Worm (Caenorhabditis elegans) whole organism, mixed stage, embryonic: ENCODE measurements around the gene gon-14.

Source experiments
- M03D4.4 ChIP-seq: sonication (generic microtip); optimal IDR thresholded peaks from 2 replicates; lab custom pipeline; 2017; ENCODE audit warnings: mild to moderate bottlenecking, missing genetic modification characterization, missing compliant biosample characterization
- bed-3 ChIP-seq: fragments of 200-800 bp; sonication (Bioruptor generic); optimal IDR thresholded peaks from 3 replicates; lab custom pipeline; 2018; ENCODE audit warnings: mild to moderate bottlenecking, missing genetic modification characterization, moderate library complexity, missing compliant biosample characterization
- blmp-1 ChIP-seq: fragments of 150-350 bp; optimal IDR thresholded peaks from 2 replicates; lab custom pipeline; 2014; ENCODE audit warnings: missing biosample characterization, missing genetic modification characterization
- ceh-39 ChIP-seq: fragments of 150-350 bp; optimal IDR thresholded peaks from 2 replicates; lab custom pipeline; 2014; ENCODE audit warnings: missing biosample characterization, missing genetic modification characterization
- ceh-43 ChIP-seq: fragments of 200-800 bp; sonication (Bioruptor generic); optimal IDR thresholded peaks from 2 replicates; lab custom pipeline; 2018; ENCODE audit warnings: mild to moderate bottlenecking, missing genetic modification characterization, moderate library complexity, missing compliant biosample characterization
- ces-1 ChIP-seq: fragments of 150-350 bp; optimal IDR thresholded peaks from 2 replicates; lab custom pipeline; 2014; ENCODE audit warnings: missing biosample characterization, missing genetic modification reagents, missing genetic modification characterization
- cnd-1 ChIP-seq: fragments of 200-800 bp; sonication (Bioruptor generic); optimal IDR thresholded peaks from 2 replicates; lab custom pipeline; 2018; ENCODE audit warnings: mild to moderate bottlenecking, missing genetic modification characterization, missing compliant biosample characterization
- drap-1 ChIP-seq: fragments of 200-800 bp; sonication (Bioruptor generic); optimal IDR thresholded peaks from 3 replicates; lab custom pipeline; 2018; ENCODE audit warnings: mild to moderate bottlenecking, missing genetic modification characterization, missing compliant biosample characterization
- elt-1 ChIP-seq: sonication (generic microtip); optimal IDR thresholded peaks from 2 replicates; lab custom pipeline; 2017; ENCODE audit warnings: missing genetic modification characterization, mild to moderate bottlenecking, missing compliant biosample characterization, antibody characterized with exemption, moderate library complexity, borderline replicate concordance; ENCODE audit not compliant: insufficient read depth
- elt-3 ChIP-seq: fragments of 150-350 bp; optimal IDR thresholded peaks from 2 replicates; lab custom pipeline; 2014; ENCODE audit warnings: missing biosample characterization, missing genetic modification characterization
- flh-1 ChIP-seq: fragments of 200-800 bp; sonication (Bioruptor generic); optimal IDR thresholded peaks from 2 replicates; lab custom pipeline; 2018; ENCODE audit warnings: mild to moderate bottlenecking, missing genetic modification characterization, moderate library complexity, missing compliant biosample characterization
- ham-2 ChIP-seq: fragments of 200-800 bp; sonication (Bioruptor generic); optimal IDR thresholded peaks from 2 replicates; lab custom pipeline; 2018; ENCODE audit warnings: mild to moderate bottlenecking, missing genetic modification characterization, missing compliant biosample characterization
- hlh-1 ChIP-seq: fragments of 150-350 bp; optimal IDR thresholded peaks from 2 replicates; lab custom pipeline; 2014; ENCODE audit warnings: missing biosample characterization, missing genetic modification reagents, missing genetic modification characterization
- lin-13 ChIP-seq: fragments of 150-350 bp; optimal IDR thresholded peaks from 2 replicates; lab custom pipeline; 2014; ENCODE audit warnings: missing biosample characterization, missing genetic modification characterization
- lsy-2 ChIP-seq: fragments of 150-350 bp; optimal IDR thresholded peaks from 2 replicates; lab custom pipeline; 2014; ENCODE audit warnings: missing biosample characterization, missing genetic modification characterization
- mab-5 ChIP-seq: fragments of 150-350 bp; optimal IDR thresholded peaks from 2 replicates; lab custom pipeline; 2014; ENCODE audit warnings: missing biosample characterization, missing genetic modification characterization
- mls-2 ChIP-seq: sonication (generic microtip); optimal IDR thresholded peaks from 2 replicates; lab custom pipeline; 2016; ENCODE audit warnings: mild to moderate bottlenecking, missing genetic modification characterization, moderate library complexity, missing compliant biosample characterization
- nhr-12 ChIP-seq: fragments of 150-350 bp; optimal IDR thresholded peaks from 2 replicates; lab custom pipeline; 2014; ENCODE audit warnings: missing biosample characterization, missing genetic modification characterization
- nhr-2 ChIP-seq: fragments of 150-350 bp; optimal IDR thresholded peaks from 2 replicates; lab custom pipeline; 2014; ENCODE audit warnings: missing biosample characterization, missing genetic modification characterization
- nhr-237 ChIP-seq: fragments of 150-350 bp; optimal IDR thresholded peaks from 2 replicates; lab custom pipeline; 2014; ENCODE audit warnings: missing biosample characterization, missing genetic modification characterization
- nhr-28 ChIP-seq: fragments of 150-350 bp; optimal IDR thresholded peaks from 2 replicates; lab custom pipeline; 2014; ENCODE audit warnings: missing biosample characterization, missing genetic modification characterization
- nhr-76 ChIP-seq: sonication (generic microtip); optimal IDR thresholded peaks from 2 replicates; lab custom pipeline; 2017; ENCODE audit warnings: missing biosample characterization, missing genetic modification characterization
- pha-4 ChIP-seq: fragments of 150-350 bp; optimal IDR thresholded peaks from 2 replicates; lab custom pipeline; 2018; ENCODE audit warnings: missing biosample characterization, missing genetic modification reagents, missing genetic modification characterization
- snpc-4 ChIP-seq: fragments of 150-350 bp; optimal IDR thresholded peaks from 2 replicates; lab custom pipeline; 2014; ENCODE audit warnings: missing biosample characterization, missing genetic modification characterization
- sptf-1 ChIP-seq: sonication (generic microtip); optimal IDR thresholded peaks from 2 replicates; lab custom pipeline; 2017; ENCODE audit warnings: mild to moderate bottlenecking, missing genetic modification characterization, moderate library complexity, missing compliant biosample characterization
- unc-120 ChIP-seq: sonication (generic microtip); optimal IDR thresholded peaks from 2 replicates; lab custom pipeline; 2017; ENCODE audit warnings: missing genetic modification characterization, missing compliant biosample characterization; ENCODE audit not compliant: poor library complexity, severe bottlenecking
- unc-39 ChIP-seq: fragments of 150-350 bp; optimal IDR thresholded peaks from 2 replicates; lab custom pipeline; 2014; ENCODE audit warnings: missing biosample characterization, missing genetic modification characterization
- zip-8 ChIP-seq: fragments of 150-350 bp; optimal IDR thresholded peaks from 2 replicates; lab custom pipeline; 2014; ENCODE audit warnings: missing biosample characterization, missing genetic modification characterization
- ztf-11 ChIP-seq: fragments of 150-350 bp; optimal IDR thresholded peaks from 2 replicates; lab custom pipeline; 2014; ENCODE audit warnings: missing biosample characterization, missing genetic modification characterization

The gon-14 gene

ce11 chrV:6559585-6559984 is 51.4 kb downstream of the gon-14 start:
- TF ChIP-seq lsy-2 (tag; lab: Kevin White, UChicago) (no peak), ceh-39 (no peak), ceh-43 (GFP tag; lab: Kevin White, UChicago) (no peak), flh-1 (GFP tag; lab: Kevin White, UChicago) (no peak), M03D4.4 (tag; lab: Kevin White, UChicago) (peak; percentile 55), lin-13 (no peak), blmp-1 (tag; lab: Kevin White, UChicago) (no peak), elt-3 (tag; lab: Kevin White, UChicago) (no peak)

ce11 chrV:6559105-6559504 is 51.9 kb downstream of the gon-14 start, which contains the start of gene spp-26:
spp-26 (minus strand) TSS chrV:6559205.
- no peak for TF ChIP-seq mls-2 (tag; lab: Kevin White, UChicago)
- no peak for TF ChIP-seq unc-120
- no peak for TF ChIP-seq elt-3 (tag; lab: Kevin White, UChicago)
- TF ChIP-seq ham-2, result no peak
- TF ChIP-seq unc-39 (tag; lab: Kevin White, UChicago), result no peak
- TF ChIP-seq M03D4.4 (tag; lab: Kevin White, UChicago), result no peak
- TF ChIP-seq lsy-2 (tag; lab: Kevin White, UChicago), result no peak

DNA sequence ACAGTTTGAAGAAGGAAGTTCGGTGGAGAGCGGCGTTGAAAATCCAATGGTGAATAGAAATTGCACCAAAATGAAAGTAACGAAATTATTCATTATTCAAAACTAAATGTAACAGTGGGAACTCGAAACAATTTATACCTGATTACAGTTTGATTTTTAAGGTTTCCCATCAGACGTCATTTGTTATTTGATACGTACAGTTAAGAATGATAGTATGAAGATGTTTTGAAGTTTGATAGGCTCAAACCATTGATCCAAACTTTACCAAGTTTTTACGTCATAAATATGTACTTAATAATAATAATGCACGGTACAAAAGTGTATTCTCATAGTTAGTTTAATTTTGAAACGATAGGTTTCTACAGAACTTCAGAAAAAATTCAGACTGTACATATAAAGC is 52.9 kb downstream of the gon-14 start, which contains the start of gene spp-20:
TSS of gene spp-20 (minus strand) at position 101 of the 400 bp plus-strand sequence.
- TF ChIP-seq flh-1 (GFP tag; lab: Kevin White, UChicago), result no peak
- no peak for TF ChIP-seq ztf-11 (tag; lab: Kevin White, UChicago)
- no peak for TF ChIP-seq unc-39 (tag; lab: Kevin White, UChicago)
- TF ChIP-seq nhr-76 (tag; lab: Kevin White, UChicago), result no peak
- no peak for TF ChIP-seq zip-8 (tag; lab: Kevin White, UChicago)
- TF ChIP-seq elt-1 (tag; lab: Kevin White, UChicago), result no peak
- no peak for TF ChIP-seq nhr-12
- TF ChIP-seq nhr-2 (tag; lab: Kevin White, UChicago), result no peak
- TF ChIP-seq hlh-1 (tag; lab: Kevin White, UChicago), result no peak
- no peak for TF ChIP-seq ces-1 (GFP tag; lab: Kevin White, UChicago)
- no peak for TF ChIP-seq blmp-1 (tag; lab: Kevin White, UChicago)
- no peak for TF ChIP-seq drap-1 (GFP tag; lab: Kevin White, UChicago)
- no peak for TF ChIP-seq unc-120
- no peak for TF ChIP-seq elt-3 (tag; lab: Kevin White, UChicago)
- no peak for TF ChIP-seq sptf-1 (tag; lab: Kevin White, UChicago)
- no peak for TF ChIP-seq ceh-43 (GFP tag; lab: Kevin White, UChicago)
- TF ChIP-seq ham-2, result no peak
- no peak for TF ChIP-seq mls-2 (tag; lab: Kevin White, UChicago)
- no peak for TF ChIP-seq mab-5

ce11 chrV:6557035-6557434 is 53.9 kb downstream of the gon-14 start, which contains the start of gene spp-27:
spp-27 (minus strand) TSS chrV:6557135.
- no peak for TF ChIP-seq hlh-1 (tag; lab: Kevin White, UChicago)
- TF ChIP-seq nhr-28 (tag; lab: Kevin White, UChicago), result no peak
- TF ChIP-seq mls-2 (tag; lab: Kevin White, UChicago), result no peak
- TF ChIP-seq nhr-2 (tag; lab: Kevin White, UChicago), result no peak
- no peak for TF ChIP-seq pha-4 (tag; lab: Kevin White, UChicago)
- TF ChIP-seq nhr-237 (tag; lab: Kevin White, UChicago), result no peak
- no peak for TF ChIP-seq elt-3 (tag; lab: Kevin White, UChicago)
- TF ChIP-seq ztf-11 (tag; lab: Kevin White, UChicago), result no peak
- TF ChIP-seq flh-1 (GFP tag; lab: Kevin White, UChicago), result no peak
- no peak for TF ChIP-seq lsy-2 (tag; lab: Kevin White, UChicago)
- no peak for TF ChIP-seq bed-3 (GFP tag; lab: Kevin White, UChicago)
- no peak for TF ChIP-seq nhr-12
- TF ChIP-seq mab-5, result no peak
- TF ChIP-seq cnd-1 (tag; lab: Kevin White, UChicago), result no peak
- TF ChIP-seq snpc-4, result no peak
- no peak for TF ChIP-seq ces-1 (GFP tag; lab: Kevin White, UChicago)
- TF ChIP-seq lin-13, result no peak
